Worm (Caenorhabditis elegans) whole organism, midembryonic: ENCODE measurements around the gene Y32H12A.1.

Experiments
- T22C8.4 ChIP-seq: fragments of 200-800 bp; sonication (Bioruptor generic); IDR thresholded peaks from 2 replicates; pipeline ENCODE4 v1.3.6; 2022; ENCODE audit warnings: missing genetic modification characterization, missing compliant biosample characterization
- cog-1 ChIP-seq: sonication (generic microtip); optimal IDR thresholded peaks from 2 replicates; lab custom pipeline; 2016; ENCODE audit warnings: missing genetic modification characterization, missing compliant biosample characterization
- flt-1 ChIP-seq: fragments of 200-800 bp; sonication (Bioruptor generic); IDR thresholded peaks from 2 replicates; pipeline ENCODE4 v1.3.6; 2022; ENCODE audit warnings: missing genetic modification characterization, missing compliant biosample characterization
- klf-2 ChIP-seq: fragments of 200-800 bp; sonication (Bioruptor generic); conservative IDR thresholded peaks from 2 replicates; pipeline ENCODE4 v1.3.6; 2022; ENCODE audit warnings: missing genetic modification reagents, missing genetic modification characterization, missing compliant biosample characterization
- med-1 ChIP-seq: sonication (generic microtip); optimal IDR thresholded peaks from 2 replicates; lab custom pipeline; 2017; ENCODE audit warnings: missing genetic modification characterization, mild to moderate bottlenecking, missing compliant biosample characterization, antibody characterized with exemption, missing genetic modification reagents; ENCODE audit not compliant: insufficient read depth
- ref-1 ChIP-seq: fragments of 200-800 bp; sonication (Bioruptor generic); conservative IDR thresholded peaks from 2 replicates; pipeline ENCODE4 v1.3.6; 2022; ENCODE audit warnings: missing genetic modification reagents, missing genetic modification characterization, missing compliant biosample characterization
- tab-1 ChIP-seq: fragments of 200-800 bp; sonication (Bioruptor generic); IDR thresholded peaks from 2 replicates; pipeline ENCODE4 v1.3.6; 2022; ENCODE audit warnings: missing genetic modification characterization, missing compliant biosample characterization
- ztf-23 ChIP-seq: fragments of 200-800 bp; sonication (Bioruptor generic); IDR thresholded peaks from 2 replicates; pipeline ENCODE4 v1.3.6; 2022; ENCODE audit warnings: missing genetic modification reagents, missing genetic modification characterization, missing compliant biosample characterization
- ztf-29 ChIP-seq: fragments of 200-800 bp; sonication (Bioruptor generic); IDR thresholded peaks from 2 replicates; pipeline ENCODE4 v1.3.6; 2022; ENCODE audit warnings: missing genetic modification reagents, missing genetic modification characterization, missing compliant biosample characterization

The Y32H12A.1 gene

ce11 chrIII:5379879-5380331, 17.9 kb downstream of the Y32H12A.1 start, which contains the start of gene paqr-2:
Gene paqr-2, minus strand, starts transcription at chrIII:5379929.
- no peak for TF ChIP-seq ztf-23 (GFP tag; lab: Robert Waterston, UW)
- no peak for TF ChIP-seq tab-1 (GFP tag; lab: Robert Waterston, UW)
- no peak for TF ChIP-seq flt-1 (GFP tag; lab: Robert Waterston, UW)
- no peak for TF ChIP-seq T22C8.4 (GFP tag; lab: Robert Waterston, UW)
- no peak for TF ChIP-seq klf-2 (GFP tag; lab: Robert Waterston, UW)
- TF ChIP-seq cog-1 (tag; lab: Kevin White, UChicago): no peak
- TF ChIP-seq med-1 (GFP tag; lab: Kevin White, UChicago): no peak
- TF ChIP-seq ztf-29 (GFP tag; lab: Robert Waterston, UW): no peak
- no peak for TF ChIP-seq ref-1 (GFP tag; lab: Robert Waterston, UW)

ce11 chrIII:5380554-5380953, 18.5 kb downstream of the Y32H12A.1 start:
- TF ChIP-seq tab-1 (GFP tag; lab: Robert Waterston, UW) (no peak), flt-1 (GFP tag; lab: Robert Waterston, UW) (no peak), T22C8.4 (GFP tag; lab: Robert Waterston, UW) (no peak), cog-1 (tag; lab: Kevin White, UChicago) (no peak), ztf-23 (GFP tag; lab: Robert Waterston, UW) (no peak), ztf-29 (GFP tag; lab: Robert Waterston, UW) (no peak), klf-2 (GFP tag; lab: Robert Waterston, UW) (no peak), med-1 (GFP tag; lab: Kevin White, UChicago) (no peak), ref-1 (GFP tag; lab: Robert Waterston, UW) (no peak)

- TF ChIP-seq med-1 (GFP tag; lab: Kevin White, UChicago): no peak
- TF ChIP-seq ztf-23 (GFP tag; lab: Robert Waterston, UW): no peak
- TF ChIP-seq ztf-29 (GFP tag; lab: Robert Waterston, UW): no peak
- no peak for TF ChIP-seq klf-2 (GFP tag; lab: Robert Waterston, UW)
These were observed 20.1 kb downstream of the Y32H12A.1 start, which contains the start of gene Y32H12A.6 for ce11 chrIII:5382073-5382472. Gene Y32H12A.6, minus strand, starts transcription at chrIII:5382173.

- TF ChIP-seq ztf-23 (GFP tag; lab: Robert Waterston, UW): no peak
- TF ChIP-seq cog-1 (tag; lab: Kevin White, UChicago): no peak
- TF ChIP-seq klf-2 (GFP tag; lab: Robert Waterston, UW): no peak
- TF ChIP-seq ztf-29 (GFP tag; lab: Robert Waterston, UW): no peak
- no peak for TF ChIP-seq ref-1 (GFP tag; lab: Robert Waterston, UW)
- no peak for TF ChIP-seq med-1 (GFP tag; lab: Kevin White, UChicago)
- TF ChIP-seq T22C8.4 (GFP tag; lab: Robert Waterston, UW): no peak
- no peak for TF ChIP-seq flt-1 (GFP tag; lab: Robert Waterston, UW)
- no peak for TF ChIP-seq tab-1 (GFP tag; lab: Robert Waterston, UW)
These were observed 23.3 kb downstream of the Y32H12A.1 start, which contains the start of gene Y32H12A.7 for ce11 chrIII:5385315-5385714. Gene Y32H12A.7, minus strand, starts transcription at chrIII:5385415.

- no peak for TF ChIP-seq tab-1 (GFP tag; lab: Robert Waterston, UW)
- no peak for TF ChIP-seq ref-1 (GFP tag; lab: Robert Waterston, UW)
- no peak for TF ChIP-seq med-1 (GFP tag; lab: Kevin White, UChicago)
These were observed 26.1 kb downstream of the Y32H12A.1 start for ce11 chrIII:5388113-5388512.

ce11 chrIII:5389365-5389764, 27.4 kb downstream of the Y32H12A.1 start:
- TF ChIP-seq T22C8.4 (GFP tag; lab: Robert Waterston, UW) (no peak), ref-1 (GFP tag; lab: Robert Waterston, UW) (no peak), cog-1 (tag; lab: Kevin White, UChicago) (no peak), flt-1 (GFP tag; lab: Robert Waterston, UW) (no peak), ztf-23 (GFP tag; lab: Robert Waterston, UW) (no peak), ztf-29 (GFP tag; lab: Robert Waterston, UW) (no peak), klf-2 (GFP tag; lab: Robert Waterston, UW) (no peak), med-1 (GFP tag; lab: Kevin White, UChicago) (no peak), tab-1 (GFP tag; lab: Robert Waterston, UW) (no peak)

ce11 chrIII:5395746-5396145, 33.7 kb downstream of the Y32H12A.1 start:
- TF ChIP-seq tab-1 (GFP tag; lab: Robert Waterston, UW) (no peak), cog-1 (tag; lab: Kevin White, UChicago) (no peak), klf-2 (GFP tag; lab: Robert Waterston, UW) (no peak), ztf-23 (GFP tag; lab: Robert Waterston, UW) (no peak), ztf-29 (GFP tag; lab: Robert Waterston, UW) (no peak), med-1 (GFP tag; lab: Kevin White, UChicago) (no peak), ref-1 (GFP tag; lab: Robert Waterston, UW) (no peak), T22C8.4 (GFP tag; lab: Robert Waterston, UW) (no peak), flt-1 (GFP tag; lab: Robert Waterston, UW) (no peak)

ce11 chrIII:5402419-5402818, 40.4 kb downstream of the Y32H12A.1 start:
- TF ChIP-seq ztf-29 (GFP tag; lab: Robert Waterston, UW): no peak
- TF ChIP-seq ref-1 (GFP tag; lab: Robert Waterston, UW): no peak
- TF ChIP-seq T22C8.4 (GFP tag; lab: Robert Waterston, UW): no peak
- TF ChIP-seq flt-1 (GFP tag; lab: Robert Waterston, UW): no peak
- TF ChIP-seq klf-2 (GFP tag; lab: Robert Waterston, UW): no peak
- TF ChIP-seq cog-1 (tag; lab: Kevin White, UChicago): no peak
- TF ChIP-seq ztf-23 (GFP tag; lab: Robert Waterston, UW): no peak
- no peak for TF ChIP-seq med-1 (GFP tag; lab: Kevin White, UChicago)
- TF ChIP-seq tab-1 (GFP tag; lab: Robert Waterston, UW): no peak

- TF ChIP-seq tab-1 (GFP tag; lab: Robert Waterston, UW) (no peak), ref-1 (GFP tag; lab: Robert Waterston, UW) (no peak), ztf-23 (GFP tag; lab: Robert Waterston, UW) (no peak), cog-1 (tag; lab: Kevin White, UChicago) (no peak), ztf-29 (GFP tag; lab: Robert Waterston, UW) (no peak), klf-2 (GFP tag; lab: Robert Waterston, UW) (no peak), T22C8.4 (GFP tag; lab: Robert Waterston, UW) (no peak), flt-1 (GFP tag; lab: Robert Waterston, UW) (no peak), med-1 (GFP tag; lab: Kevin White, UChicago) (no peak)
These were observed 43.0 kb downstream of the Y32H12A.1 start for ce11 chrIII:5404998-5405397.
